Worm (Caenorhabditis elegans): Measurements from ENCODE around the gene T13C5.10.

T13C5.10 gene

ce11 chrX:6184709-6185108 is 3.2 kb upstream of the T13C5.10 start, which contains the start of gene T13C5.2:
TSS of gene T13C5.2 (plus strand) at chrX:6185009.
- no peak for TF ChIP-seq blmp-1 (tag; optimal IDR thresholded peaks at IDR 0.05; ENCODE audit: insufficient read depth)
- TF ChIP-seq gmeb-1 (tag; optimal IDR thresholded peaks at IDR 0.05): no peak
- no peak for TF ChIP-seq sem-4 (tag; optimal IDR thresholded peaks at IDR 0.05)
- no peak for TF ChIP-seq alr-1 (tag; optimal IDR thresholded peaks at IDR 0.05)
- no peak for TF ChIP-seq nhr-23 (tag; optimal IDR thresholded peaks at IDR 0.05)

ce11 chrX:6189955-6190354 is 2.0 kb downstream of the T13C5.10 start, which contains the start of gene T13C5.9:
TSS of gene T13C5.9 (plus strand) at chrX:6190255.
- no peak for TF ChIP-seq mab-5 (tag; optimal IDR thresholded peaks at IDR 0.05)
- TF ChIP-seq fos-1 (tag; optimal IDR thresholded peaks at IDR 0.05): no peak
- no peak for TF ChIP-seq nhr-237 (tag; optimal IDR thresholded peaks at IDR 0.05)
- no peak for TF ChIP-seq ztf-11 (tag; optimal IDR thresholded peaks at IDR 0.05)
- TF ChIP-seq sma-3 (GFP tag; optimal IDR thresholded peaks at IDR 0.05): no peak
- TF ChIP-seq ztf-4 (tag; optimal IDR thresholded peaks at IDR 0.05): no peak
- no peak for TF ChIP-seq elt-1 (tag; optimal IDR thresholded peaks at IDR 0.05)
- no peak for TF ChIP-seq alr-1 (tag; optimal IDR thresholded peaks at IDR 0.05)
- no peak for TF ChIP-seq lin-13 (GFP tag; optimal IDR thresholded peaks at IDR 0.05)

DNA sequence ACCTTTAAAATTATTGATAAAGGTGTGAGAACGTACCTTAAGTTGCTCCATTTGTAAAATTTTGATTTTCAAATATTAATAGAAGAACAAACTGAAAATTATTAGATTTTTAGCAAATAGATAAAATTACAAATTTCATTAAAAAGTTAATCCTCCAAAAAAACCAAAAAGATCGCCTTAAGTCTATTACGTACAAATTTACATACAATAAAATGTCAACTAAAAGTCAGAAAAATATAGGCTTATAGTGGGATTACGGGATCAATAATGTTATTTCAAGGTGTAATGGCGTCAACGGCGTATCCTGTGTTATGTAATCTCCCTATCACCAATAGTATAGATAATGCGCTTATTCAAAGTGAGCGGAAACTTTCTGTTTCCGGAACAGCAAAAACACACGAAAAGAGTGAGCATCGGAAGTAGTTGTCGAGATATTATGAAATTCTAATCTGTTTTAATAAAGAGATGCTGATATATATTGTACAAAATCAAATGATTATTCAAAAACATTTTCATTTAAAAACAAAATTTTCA is 6.3 kb downstream of the T13C5.10 start, which contains the start of gene ceh-54:
ceh-54 (minus strand) TSS at position 51 of the 534 bp plus-strand sequence.
- TF ChIP-seq sma-9 (GFP tag; optimal IDR thresholded peaks at IDR 0.05): peak; percentile 3
- no peak for TF ChIP-seq sma-9 (tag; optimal IDR thresholded peaks at IDR 0.05)
- TF ChIP-seq sem-4 (tag; optimal IDR thresholded peaks at IDR 0.05): no peak

DNA sequence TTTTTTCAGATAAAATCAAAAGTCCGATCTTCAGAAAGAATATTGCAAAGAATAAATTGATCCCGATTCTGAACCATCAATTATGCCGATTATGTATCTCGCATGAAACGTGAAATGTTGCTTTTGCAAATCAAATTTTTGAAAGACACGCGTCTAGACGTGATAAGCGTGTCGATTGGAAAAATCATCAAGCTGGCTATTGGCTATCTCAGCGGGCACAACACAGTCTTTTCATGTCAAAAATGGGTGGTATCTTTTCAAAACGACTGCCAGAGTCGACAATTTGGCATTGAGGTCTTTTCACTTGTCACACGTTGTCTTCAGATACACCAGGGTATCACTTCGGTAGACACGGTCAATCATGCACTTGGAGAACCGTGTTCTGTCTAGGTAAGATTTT is 8.7 kb downstream of the T13C5.10 start, which contains the start of gene daf-9:
daf-9 (plus strand) TSS at position 301 of the 400 bp plus-strand sequence.
- no peak for TF ChIP-seq ceh-82 (tag; optimal IDR thresholded peaks at IDR 0.05)
- no peak for TF ChIP-seq nhr-23 (tag; optimal IDR thresholded peaks at IDR 0.05)
- no peak for TF ChIP-seq unc-39 (tag; optimal IDR thresholded peaks at IDR 0.05)
- TF ChIP-seq ceh-16 (tag; optimal IDR thresholded peaks at IDR 0.05): no peak
- no peak for TF ChIP-seq nhr-12 (tag; optimal IDR thresholded peaks at IDR 0.05)
- TF ChIP-seq mdl-1 (tag; optimal IDR thresholded peaks at IDR 0.05): no peak
- no peak for TF ChIP-seq mab-5 (tag; optimal IDR thresholded peaks at IDR 0.05)
- no peak for TF ChIP-seq nhr-10 (tag; optimal IDR thresholded peaks at IDR 0.05)
- TF ChIP-seq crh-2 (tag; optimal IDR thresholded peaks at IDR 0.05): no peak
- no peak for TF ChIP-seq peb-1 (tag; optimal IDR thresholded peaks at IDR 0.05)
- no peak for TF ChIP-seq nhr-21 (tag; optimal IDR thresholded peaks at IDR 0.05)
- TF ChIP-seq sma-9 (GFP tag; optimal IDR thresholded peaks at IDR 0.05): no peak
- no peak for TF ChIP-seq sma-9 (tag; optimal IDR thresholded peaks at IDR 0.05)

DNA sequence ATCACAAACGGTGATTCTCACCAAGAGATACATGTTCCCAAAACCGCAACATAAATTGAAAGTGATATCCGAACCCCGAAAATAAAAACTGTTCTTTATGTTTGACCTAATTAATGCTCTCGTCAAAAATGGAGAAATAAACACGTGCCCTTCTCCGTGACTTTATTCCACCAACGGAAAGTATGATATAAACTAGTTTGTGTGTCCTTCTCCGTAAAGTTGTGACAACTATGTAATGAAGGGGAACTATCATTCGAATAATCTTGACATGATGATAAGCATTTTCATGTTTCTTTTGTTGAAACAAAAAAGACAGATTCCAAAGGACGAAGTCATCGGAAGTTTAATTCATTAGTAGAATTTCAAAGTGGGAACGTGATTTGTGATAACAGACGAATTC is 13.6 kb downstream of the T13C5.10 start:
- TF ChIP-seq ztf-11 (tag; optimal IDR thresholded peaks at IDR 0.05) (no peak), unc-39 (tag; optimal IDR thresholded peaks at IDR 0.05) (no peak), nhr-11 (tag; optimal IDR thresholded peaks at IDR 0.05) (no peak), nhr-10 (tag; optimal IDR thresholded peaks at IDR 0.05) (no peak), nhr-23 (tag; optimal IDR thresholded peaks at IDR 0.05) (no peak), nhr-21 (tag; optimal IDR thresholded peaks at IDR 0.05) (peak; percentile 80), lin-11 (tag; optimal IDR thresholded peaks at IDR 0.05) (no peak), nhr-77 (tag; optimal IDR thresholded peaks at IDR 0.05) (no peak), ZK546.5 (tag; optimal IDR thresholded peaks at IDR 0.05) (no peak), alr-1 (tag; optimal IDR thresholded peaks at IDR 0.05) (no peak), sma-9 (GFP tag; optimal IDR thresholded peaks at IDR 0.05) (peak; percentile 66), sma-9 (tag; optimal IDR thresholded peaks at IDR 0.05) (no peak), fos-1 (tag; optimal IDR thresholded peaks at IDR 0.05) (peak; percentile 32), gmeb-1 (tag; optimal IDR thresholded peaks at IDR 0.05) (no peak), lsy-2 (tag; optimal IDR thresholded peaks at IDR 0.05) (peak in 1 of 2 experiments; percentile 57), dmd-4 (tag; optimal IDR thresholded peaks at IDR 0.05) (no peak), peb-1 (tag; optimal IDR thresholded peaks at IDR 0.05) (no peak), ceh-16 (tag; optimal IDR thresholded peaks at IDR 0.05) (no peak), Y55F3AM.14 (GFP tag; optimal IDR thresholded peaks at IDR 0.05) (no peak), unc-62 (GFP tag; optimal IDR thresholded peaks at IDR 0.05) (no peak), crh-2 (tag; optimal IDR thresholded peaks at IDR 0.05) (peak; percentile 1), C34F6.9 (tag; optimal IDR thresholded peaks at IDR 0.05) (no peak), ceh-82 (tag; optimal IDR thresholded peaks at IDR 0.05) (no peak), nhr-12 (tag; optimal IDR thresholded peaks at IDR 0.05) (no peak), F13H6.1 (tag; optimal IDR thresholded peaks at IDR 0.05) (no peak), sem-4 (tag; optimal IDR thresholded peaks at IDR 0.05) (no peak), nhr-25 (tag; optimal IDR thresholded peaks at IDR 0.05) (peak; percentile 56), ztf-1 (GFP tag; conservative IDR thresholded peaks at IDR 0.05) (no peak), ama-1 (optimal IDR thresholded peaks at IDR 0.05) (no peak), snpc-4 (tag; optimal IDR thresholded peaks at IDR 0.05) (no peak), nhr-129 (tag; optimal IDR thresholded peaks at IDR 0.05) (peak; percentile 56), elt-1 (tag; optimal IDR thresholded peaks at IDR 0.05) (no peak), skn-1 (tag; optimal IDR thresholded peaks at IDR 0.05) (no peak), nhr-237 (tag; optimal IDR thresholded peaks at IDR 0.05) (no peak), lin-39 (tag; optimal IDR thresholded peaks at IDR 0.05) (no peak), unc-55 (GFP tag; optimal IDR thresholded peaks at IDR 0.05) (no peak), aly-2 (tag; optimal IDR thresholded peaks at IDR 0.05) (no peak)

Data from whole organism, L2 larva.